Worm (Caenorhabditis elegans): ENCODE measurements around the gene efr-3.

Gene efr-3

ce11 chrII:6273916-6274315, 47.0 kb downstream of the efr-3 start, which contains the start of gene bpl-1:
bpl-1 (plus strand) TSS chrII:6274216.
- TF ChIP-seq elt-3 (tag; optimal IDR thresholded peaks at IDR 0.05), result no peak
- TF ChIP-seq mab-5 (tag; optimal IDR thresholded peaks at IDR 0.05), result no peak
- TF ChIP-seq unc-120 (tag; optimal IDR thresholded peaks at IDR 0.05; ENCODE audit: poor library complexity, severe bottlenecking), result no peak
- TF ChIP-seq mep-1 (tag; optimal IDR thresholded peaks at IDR 0.05), result no peak
- TF ChIP-seq hlh-1 (tag; optimal IDR thresholded peaks at IDR 0.05), result no peak
- no peak for TF ChIP-seq nhr-2 (tag; optimal IDR thresholded peaks at IDR 0.05)
- TF ChIP-seq lsy-2 (tag; optimal IDR thresholded peaks at IDR 0.05), result no peak
- TF ChIP-seq zip-8 (tag; optimal IDR thresholded peaks at IDR 0.05), result no peak
- no peak for TF ChIP-seq ham-2 (GFP tag; optimal IDR thresholded peaks at IDR 0.05)
- TF ChIP-seq elt-1 (tag; optimal IDR thresholded peaks at IDR 0.05; ENCODE audit: borderline replicate concordance, insufficient read depth), result no peak
- TF ChIP-seq ces-1 (GFP tag; optimal IDR thresholded peaks at IDR 0.05), result no peak
- TF ChIP-seq nhr-28 (tag; optimal IDR thresholded peaks at IDR 0.05), result no peak
- TF ChIP-seq mls-2 (tag; optimal IDR thresholded peaks at IDR 0.05), result no peak
- TF ChIP-seq ceh-43 (GFP tag; optimal IDR thresholded peaks at IDR 0.05), result no peak

DNA sequence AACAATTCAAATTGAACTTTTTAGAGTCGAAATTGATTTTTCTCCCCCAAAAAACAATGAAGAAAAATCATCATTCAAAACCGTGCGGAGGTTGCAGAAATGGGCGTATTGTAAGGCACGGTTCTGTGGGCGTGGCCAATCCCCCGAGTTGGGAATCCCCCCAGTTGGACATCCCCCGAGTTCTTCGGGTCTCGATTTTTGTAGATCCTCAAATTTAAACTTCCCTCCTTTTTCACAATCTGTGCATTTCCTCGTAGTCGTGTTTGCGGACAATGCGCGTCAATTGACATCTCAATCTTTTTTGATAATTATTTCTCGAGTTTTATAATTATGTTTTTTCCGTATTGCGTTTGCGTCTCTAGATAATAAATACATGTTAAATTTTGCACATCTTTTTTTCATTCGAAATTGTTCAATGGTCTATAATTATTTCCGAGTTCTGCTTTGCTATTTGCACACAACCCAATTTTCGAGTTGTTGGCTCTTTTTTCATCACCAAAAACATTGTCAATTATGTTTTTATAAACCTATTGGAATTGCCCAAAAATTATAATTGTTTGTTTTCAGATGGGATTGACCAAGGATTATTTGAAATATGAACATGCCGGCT, 51.0 kb downstream of the efr-3 start, which contains the start of gene F13H8.2:
Gene F13H8.2 (plus strand): TSS at position 560 of the 610 bp plus-strand sequence.
- TF ChIP-seq ceh-39 (tag; optimal IDR thresholded peaks at IDR 0.05) (peak; percentile 31), cnd-1 (tag; optimal IDR thresholded peaks at IDR 0.05) (peak; percentile 12), ceh-43 (GFP tag; optimal IDR thresholded peaks at IDR 0.05) (peak; percentile 4), unc-120 (tag; optimal IDR thresholded peaks at IDR 0.05; ENCODE audit: poor library complexity, severe bottlenecking) (peak; percentile 27), lin-13 (tag; optimal IDR thresholded peaks at IDR 0.05) (peak; percentile 60), sptf-1 (tag; optimal IDR thresholded peaks at IDR 0.05) (peak; percentile 12), nhr-2 (tag; optimal IDR thresholded peaks at IDR 0.05) (no peak), mls-2 (tag; optimal IDR thresholded peaks at IDR 0.05) (peak; percentile 9), ceh-83 (GFP tag; optimal IDR thresholded peaks at IDR 0.05) (no peak), nhr-237 (tag; optimal IDR thresholded peaks at IDR 0.05) (peak; percentile 44), drap-1 (GFP tag; optimal IDR thresholded peaks at IDR 0.05) (no peak), unc-62 (GFP tag; optimal IDR thresholded peaks at IDR 0.05) (no peak), M03D4.4 (tag; optimal IDR thresholded peaks at IDR 0.05) (no peak), ces-1 (GFP tag; optimal IDR thresholded peaks at IDR 0.05) (peak; percentile 93), mab-5 (tag; optimal IDR thresholded peaks at IDR 0.05) (no peak), pha-4 (tag; optimal IDR thresholded peaks at IDR 0.05) (peak; percentile 59), mep-1 (tag; optimal IDR thresholded peaks at IDR 0.05) (peak; percentile 31), blmp-1 (tag; optimal IDR thresholded peaks at IDR 0.05) (no peak), lsy-2 (tag; optimal IDR thresholded peaks at IDR 0.05) (peak; percentile 77), zip-8 (tag; optimal IDR thresholded peaks at IDR 0.05) (no peak)

All from whole organism, mixed stage, embryonic.